Worm (Caenorhabditis elegans): Measurements from ENCODE around the gene clh-2.

ce11 chrII:11351599-11351998 is at the start of gene clh-2:
- TF ChIP-seq hnd-1 (tag; optimal IDR thresholded peaks at IDR 0.05) = no peak
- TF ChIP-seq ama-1 (optimal IDR thresholded peaks at IDR 0.05) = no peak
- TF ChIP-seq ceh-13 (GFP tag; optimal IDR thresholded peaks at IDR 0.05) = no peak
- no peak for TF ChIP-seq flt-1 (GFP tag; IDR thresholded peaks at IDR 0.05)
- no peak for TF ChIP-seq F13C5.2 (tag; optimal IDR thresholded peaks at IDR 0.05)
